Fruit fly (Drosophila melanogaster) whole organism, prepupa: ENCODE data around the gene Cad88C.
A peak's percentile ranks its signal among the peaks of the same experiment; 100 is the strongest.

Experiments used
- CG10631 ChIP-seq: fragments of 200-800 bp; sonication (Bioruptor generic); optimal IDR thresholded peaks from 2 replicates; lab custom pipeline; 2016; ENCODE audit warnings: missing biosample characterization, missing genetic modification characterization
- CG10669 ChIP-seq: fragments of 200-800 bp; sonication (Bioruptor generic); optimal IDR thresholded peaks from 3 replicates; lab custom pipeline; 2018; ENCODE audit warnings: missing biosample characterization, mild to moderate bottlenecking, missing genetic modification characterization, moderate library complexity
- CG11294 ChIP-seq: fragments of 200-800 bp; sonication (Bioruptor generic); IDR thresholded peaks from 2 replicates; pipeline ENCODE4 v1.3.6; 2022; ENCODE audit warnings: missing biosample characterization, missing genetic modification characterization
- CG11902 ChIP-seq: fragments of 200-800 bp; sonication (Bioruptor generic); optimal IDR thresholded peaks from 3 replicates; lab custom pipeline; 2016; ENCODE audit warnings: missing biosample characterization, missing genetic modification characterization
- CG15336 ChIP-seq: fragments of 200-800 bp; sonication (Bioruptor generic); IDR thresholded peaks from 2 replicates; pipeline ENCODE4 v1.3.6; 2022; ENCODE audit warnings: missing biosample characterization, missing genetic modification characterization
- CG1621 ChIP-seq: fragments of 200-800 bp; sonication (Bioruptor generic); optimal IDR thresholded peaks from 3 replicates; lab custom pipeline; 2018; ENCODE audit warnings: missing biosample characterization, mild to moderate bottlenecking, missing genetic modification characterization
- CG16779 ChIP-seq: fragments of 200-800 bp; sonication (Bioruptor generic); optimal IDR thresholded peaks from 3 replicates; lab custom pipeline; 2017; ENCODE audit warnings: missing biosample characterization, mild to moderate bottlenecking, missing genetic modification characterization
- CG3032 ChIP-seq: fragments of 200-800 bp; optimal IDR thresholded peaks from 2 replicates; lab custom pipeline; 2019; ENCODE audit warnings: missing biosample characterization, mild to moderate bottlenecking, missing genetic modification characterization, moderate library complexity
- CG31627 ChIP-seq: fragments of 200-800 bp; sonication (Bioruptor generic); optimal IDR thresholded peaks from 3 replicates; lab custom pipeline; 2016; ENCODE audit warnings: missing biosample characterization, missing genetic modification characterization
- CG34406 ChIP-seq: fragments of 200-800 bp; sonication (Bioruptor generic); optimal IDR thresholded peaks from 3 replicates; lab custom pipeline; 2016; ENCODE audit warnings: missing biosample characterization, missing genetic modification characterization
- CG3919 ChIP-seq: fragments of 200-800 bp; sonication (Bioruptor generic); optimal IDR thresholded peaks from 3 replicates; lab custom pipeline; 2016; ENCODE audit warnings: missing biosample characterization, missing genetic modification characterization
- CG6276 ChIP-seq: fragments of 200-800 bp; sonication (Bioruptor generic); optimal IDR thresholded peaks from 2 replicates; lab custom pipeline; 2017; ENCODE audit warnings: missing biosample characterization, mild to moderate bottlenecking, missing genetic modification characterization
- CG6792 ChIP-seq: fragments of 200-800 bp; sonication (Bioruptor generic); optimal IDR thresholded peaks from 3 replicates; lab custom pipeline; 2016; ENCODE audit warnings: missing biosample characterization, missing genetic modification characterization
- CG6808 ChIP-seq: fragments of 200-800 bp; sonication (Bioruptor generic); optimal IDR thresholded peaks from 3 replicates; lab custom pipeline; 2017; ENCODE audit warnings: missing biosample characterization, missing genetic modification characterization, mild to moderate bottlenecking, moderate library complexity, missing genetic modification reagents
- CG6854 ChIP-seq: fragments of 200-800 bp; sonication (Bioruptor generic); optimal IDR thresholded peaks from 2 replicates; lab custom pipeline; 2017; ENCODE audit warnings: missing biosample characterization, mild to moderate bottlenecking, missing genetic modification characterization
- CG8119 ChIP-seq: fragments of 200-800 bp; sonication (Bioruptor generic); IDR thresholded peaks from 3 replicates; pipeline ENCODE4 v1.3.6; 2022; ENCODE audit warnings: missing biosample characterization, missing genetic modification characterization
- CG8319 ChIP-seq: fragments of 200-800 bp; sonication (Bioruptor generic); optimal IDR thresholded peaks from 3 replicates; lab custom pipeline; 2016; ENCODE audit warnings: missing biosample characterization, missing genetic modification characterization
- CG9139 ChIP-seq: fragments of 200-800 bp; sonication (Bioruptor generic); optimal IDR thresholded peaks from 3 replicates; lab custom pipeline; 2017; ENCODE audit warnings: missing biosample characterization, mild to moderate bottlenecking, missing genetic modification characterization
- Eip78C ChIP-seq: fragments of 200-800 bp; sonication (Bioruptor generic); peaks from one replicate; lab custom pipeline; 2016; ENCODE audit warnings: missing biosample characterization, missing genetic modification characterization
- Ets21C ChIP-seq: fragments of 200-800 bp; sonication (Bioruptor generic); optimal IDR thresholded peaks from 3 replicates; lab custom pipeline; 2016; ENCODE audit warnings: missing biosample characterization, missing genetic modification characterization
- Gug ChIP-seq: fragments of 200-800 bp; sonication (Bioruptor generic); IDR thresholded peaks from 2 replicates; pipeline ENCODE4 v1.3.6; 2022; ENCODE audit warnings: missing biosample characterization, missing genetic modification characterization
- Hr38 ChIP-seq: sonication (Bioruptor generic); optimal IDR thresholded peaks from 2 replicates; lab custom pipeline; 2016; ENCODE audit warnings: missing biosample characterization, missing genetic modification characterization
- Hr39 ChIP-seq: fragments of 200-800 bp; sonication (Bioruptor generic); optimal IDR thresholded peaks from 2 replicates; lab custom pipeline; 2016; ENCODE audit warnings: missing biosample characterization, missing genetic modification characterization
- Lpt ChIP-seq: fragments of 200-800 bp; sonication (Bioruptor generic); optimal IDR thresholded peaks from 3 replicates; lab custom pipeline; 2016; ENCODE audit warnings: missing biosample characterization, missing genetic modification characterization
- Smox ChIP-seq: fragments of 200-800 bp; sonication (Bioruptor generic); optimal IDR thresholded peaks from 3 replicates; lab custom pipeline; 2016; ENCODE audit warnings: missing biosample characterization, missing genetic modification characterization
- Sox102F ChIP-seq: fragments of 200-800 bp; sonication (Bioruptor generic); optimal IDR thresholded peaks from 2 replicates; lab custom pipeline; 2016; ENCODE audit warnings: missing biosample characterization, mild to moderate bottlenecking, missing genetic modification characterization
- Sox14 ChIP-seq: fragments of 200-800 bp; sonication (Bioruptor generic); optimal IDR thresholded peaks from 3 replicates; lab custom pipeline; 2016; ENCODE audit warnings: missing biosample characterization, missing genetic modification characterization
- Sox15 ChIP-seq: fragments of 200-800 bp; sonication (Bioruptor generic); optimal IDR thresholded peaks from 3 replicates; lab custom pipeline; 2016; ENCODE audit warnings: missing biosample characterization, missing genetic modification characterization
- acj6 ChIP-seq: fragments of 200-800 bp; sonication (Bioruptor generic); optimal IDR thresholded peaks from 3 replicates; lab custom pipeline; 2016; ENCODE audit warnings: missing biosample characterization, missing genetic modification characterization
- cyc ChIP-seq: fragments of 200-800 bp; sonication (Bioruptor generic); optimal IDR thresholded peaks from 3 replicates; lab custom pipeline; 2016; ENCODE audit warnings: missing biosample characterization, missing genetic modification characterization
- dac ChIP-seq: fragments of 200-800 bp; sonication (Bioruptor generic); optimal IDR thresholded peaks from 2 replicates; lab custom pipeline; 2017; ENCODE audit warnings: missing biosample characterization, mild to moderate bottlenecking, missing genetic modification characterization
- dsx ChIP-seq: fragments of 200-800 bp; optimal IDR thresholded peaks from 3 replicates; lab custom pipeline; 2019; ENCODE audit warnings: missing biosample characterization, mild to moderate bottlenecking, missing genetic modification characterization, moderate library complexity; ENCODE audit not compliant: poor library complexity, severe bottlenecking
- eg ChIP-seq: fragments of 200-800 bp; sonication (Bioruptor generic); IDR thresholded peaks from 3 replicates; pipeline ENCODE4 v1.3.6; 2022; ENCODE audit warnings: missing biosample characterization, missing genetic modification characterization
- fd59A ChIP-seq: fragments of 200-800 bp; sonication (Bioruptor generic); optimal IDR thresholded peaks from 2 replicates; lab custom pipeline; 2017; ENCODE audit warnings: missing biosample characterization, mild to moderate bottlenecking, missing genetic modification characterization, missing genetic modification reagents
- fd85E ChIP-seq: fragments of 200-800 bp; sonication (Bioruptor generic); optimal IDR thresholded peaks from 3 replicates; lab custom pipeline; 2016; ENCODE audit warnings: missing biosample characterization, missing genetic modification characterization
- fkh ChIP-seq: fragments of 200-800 bp; sonication (Bioruptor generic); optimal IDR thresholded peaks from 3 replicates; lab custom pipeline; 2017; ENCODE audit warnings: missing biosample characterization, mild to moderate bottlenecking, missing genetic modification characterization, moderate library complexity
- lz ChIP-seq: fragments of 200-800 bp; sonication (Bioruptor generic); optimal IDR thresholded peaks from 3 replicates; lab custom pipeline; 2016; ENCODE audit warnings: missing biosample characterization, missing genetic modification characterization
- net ChIP-seq: fragments of 200-800 bp; sonication (Bioruptor generic); optimal IDR thresholded peaks from 3 replicates; lab custom pipeline; 2016; ENCODE audit warnings: missing biosample characterization, missing genetic modification characterization
- salr ChIP-seq, 2 experiments: fragments of 200-800 bp; sonication (Bioruptor generic); optimal IDR thresholded peaks; 3 replicates each; lab custom pipeline; 2016 to 2018; ENCODE audit warnings: missing biosample characterization in 2 of 2, missing genetic modification characterization in 2 of 2, mild to moderate bottlenecking in 1 of 2
- spab ChIP-seq: fragments of 200-800 bp; sonication (Bioruptor generic); optimal IDR thresholded peaks from 2 replicates; lab custom pipeline; 2017; ENCODE audit warnings: missing biosample characterization, mild to moderate bottlenecking, missing genetic modification characterization, missing genetic modification reagents
- ss ChIP-seq, 2 experiments: fragments of 200-800 bp; sonication (Bioruptor generic); optimal IDR thresholded peaks; 2 replicates in 1 of 2; 3 replicates in 1 of 2; lab custom pipeline; 2017 to 2018; ENCODE audit warnings: mild to moderate bottlenecking in 2 of 2, missing biosample characterization in 2 of 2, missing genetic modification characterization in 2 of 2, moderate library complexity in 1 of 2
- topi ChIP-seq: fragments of 200-800 bp; sonication (Bioruptor generic); optimal IDR thresholded peaks from 3 replicates; lab custom pipeline; 2016; ENCODE audit warnings: missing biosample characterization, missing genetic modification characterization

The Cad88C gene

DNA sequence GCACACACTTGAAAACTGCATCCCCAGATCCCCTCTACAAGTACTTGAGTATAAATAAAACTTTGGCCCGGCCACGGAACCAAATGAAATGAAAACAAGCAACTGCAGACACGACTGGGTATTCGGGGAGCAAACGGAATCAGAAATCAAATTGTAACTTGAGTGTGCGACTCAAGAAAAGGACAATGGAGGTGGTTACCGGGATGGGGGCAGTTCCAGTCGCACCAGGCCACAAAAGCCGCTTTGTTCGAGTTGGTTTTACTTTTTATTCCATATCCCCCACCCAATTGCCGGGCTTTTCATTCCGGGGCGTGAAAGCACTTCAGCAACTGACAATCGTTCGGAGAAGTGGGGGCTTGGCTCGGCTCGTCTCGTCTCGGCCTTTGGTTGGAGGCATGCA lies 47.5 kb downstream of the Cad88C start (continued):
- no peak for TF ChIP-seq eg (GFP tag; lab: Robert Waterston, UW)
- TF ChIP-seq CG6792 (GFP tag; lab: Kevin White, UChicago) = no peak
- TF ChIP-seq Eip78C (GFP tag; lab: Kevin White, UChicago) = no peak
- TF ChIP-seq salr (GFP tag; optimal IDR thresholded peaks at IDR 0.05; lab: Kevin White, UChicago) = no peak
- no peak for TF ChIP-seq dac
- no peak for TF ChIP-seq CG9139
- no peak for TF ChIP-seq fd59A (GFP tag; lab: Kevin White, UChicago)
- TF ChIP-seq fkh (GFP tag; lab: Kevin White, UChicago) = no peak
- peak; percentile 1 for TF ChIP-seq Sox102F (GFP tag; lab: Kevin White, UChicago)
- TF ChIP-seq cyc (GFP tag; lab: Kevin White, UChicago) = no peak
- no peak for TF ChIP-seq CG8319
- TF ChIP-seq acj6 (GFP tag; lab: Kevin White, UChicago) = no peak
- TF ChIP-seq Sox14 (GFP tag; lab: Kevin White, UChicago) = peak; percentile 53
- no peak for TF ChIP-seq CG11294
- TF ChIP-seq CG6808 (GFP tag; lab: Kevin White, UChicago) = no peak
- TF ChIP-seq Hr38 (GFP tag; lab: Kevin White, UChicago) = no peak
- no peak for TF ChIP-seq Gug
- TF ChIP-seq CG10669 (GFP tag; lab: Kevin White, UChicago) = no peak
- TF ChIP-seq CG3919 (GFP tag; lab: Kevin White, UChicago) = no peak
- TF ChIP-seq CG8119 (GFP tag; lab: Robert Waterston, UW) = no peak
- TF ChIP-seq Sox15 (GFP tag; lab: Kevin White, UChicago) = no peak
- no peak for TF ChIP-seq CG31627 (GFP tag; lab: Kevin White, UChicago)
- TF ChIP-seq, all 60 proteins: peak for 9

DNA sequence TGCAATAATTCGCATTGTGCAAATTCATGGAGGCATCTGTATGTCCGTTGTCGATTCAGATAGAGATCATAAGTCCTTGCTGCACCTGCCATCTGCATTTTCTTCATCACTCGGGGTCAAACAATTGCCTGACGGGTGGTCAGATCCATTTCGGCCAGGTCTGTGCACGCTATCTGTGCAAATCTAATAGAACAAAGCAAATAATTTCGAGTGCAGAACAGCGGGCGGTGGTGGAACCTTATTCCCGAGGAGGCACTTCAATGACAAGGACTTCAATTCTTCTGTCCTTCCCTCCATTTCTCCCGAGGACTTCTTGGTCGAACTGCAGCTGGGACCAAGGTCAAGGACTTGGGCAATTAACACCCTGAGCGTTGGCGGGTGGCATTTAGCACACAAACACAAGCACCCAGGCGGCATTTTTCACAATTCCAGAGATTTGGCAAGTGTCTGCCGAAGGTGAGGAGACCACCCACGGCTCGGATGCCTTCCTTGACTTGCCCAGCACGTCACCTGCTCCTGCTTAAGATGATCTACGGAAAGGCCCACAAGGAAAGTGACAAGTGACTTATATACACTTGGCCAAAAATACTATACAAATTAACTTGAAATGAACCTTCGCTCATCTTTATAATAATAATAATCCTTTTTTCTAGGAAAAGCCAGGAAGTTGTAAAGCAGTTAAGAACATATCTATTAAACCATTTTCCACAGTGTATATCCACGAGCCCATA lies 49.3 kb downstream of the Cad88C start:
- TF ChIP-seq Lpt (GFP tag; lab: Kevin White, UChicago) (no peak), dsx (GFP tag; lab: Kevin White, UChicago) (no peak), CG16779 (no peak), CG3919 (GFP tag; lab: Kevin White, UChicago) (no peak), CG15336 (GFP tag; lab: Robert Waterston, UW) (no peak), Hr38 (GFP tag; lab: Kevin White, UChicago) (no peak), CG6792 (GFP tag; lab: Kevin White, UChicago) (no peak), CG8319 (no peak)

DNA sequence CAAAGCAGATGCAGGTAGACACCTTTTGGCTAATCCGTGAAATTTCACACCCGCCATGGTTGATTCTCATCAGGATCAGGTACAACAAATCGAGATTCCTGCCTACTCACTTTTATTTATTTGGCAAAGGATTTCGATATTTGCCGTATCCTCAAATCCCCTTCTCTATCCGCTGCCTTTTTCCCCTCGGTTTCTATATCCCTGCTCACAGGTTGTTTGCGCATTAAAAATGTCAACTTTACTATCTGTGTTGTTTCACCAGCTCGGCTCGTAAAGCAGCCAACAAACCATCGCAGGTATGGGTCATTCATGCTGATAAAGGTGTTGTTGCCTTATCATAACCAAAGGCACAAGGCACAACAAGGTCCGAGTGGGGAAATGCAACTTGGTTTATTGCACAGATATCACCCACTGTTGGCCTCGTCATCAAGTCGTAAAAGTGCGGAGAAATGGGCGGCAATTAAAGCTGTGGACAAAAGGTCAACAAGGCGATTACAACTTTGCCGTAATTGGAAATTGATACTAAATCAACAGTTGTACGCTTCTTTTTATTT lies 49.9 kb downstream of the Cad88C start:
- TF ChIP-seq fkh (GFP tag; lab: Kevin White, UChicago) (peak; percentile 63), Ets21C (no peak), CG8119 (GFP tag; lab: Robert Waterston, UW) (no peak), CG6276 (no peak), salr (GFP tag; optimal IDR thresholded peaks at IDR 0.05; lab: Kevin White, UChicago) (peak in 1 of 2 experiments; percentile 15), CG3032 (peak; percentile 6), CG10669 (GFP tag; lab: Kevin White, UChicago) (peak; percentile 28), topi (GFP tag; lab: Kevin White, UChicago) (peak; percentile 30), Sox14 (GFP tag; lab: Kevin White, UChicago) (peak; percentile 31), fd85E (GFP tag; lab: Kevin White, UChicago) (no peak), CG34406 (peak; percentile 7), eg (GFP tag; lab: Robert Waterston, UW) (0 out of 3 replicates have a peak, but pooled peaks have one; percentile 39), Hr39 (GFP tag; lab: Kevin White, UChicago) (no peak), ss (GFP tag; optimal IDR thresholded peaks at IDR 0.05; lab: Kevin White, UChicago) (peak in 1 of 2 experiments; percentile 54), CG6792 (GFP tag; lab: Kevin White, UChicago) (peak; percentile 39), Lpt (GFP tag; lab: Kevin White, UChicago) (no peak), CG6854 (GFP tag; lab: Kevin White, UChicago) (no peak), lz (GFP tag; lab: Kevin White, UChicago) (no peak), CG9139 (no peak), CG11294 (no peak), CG8319 (peak; percentile 8), CG11902 (no peak), Eip78C (GFP tag; lab: Kevin White, UChicago) (peak; percentile 67), CG1621 (tag; lab: Kevin White, UChicago) (no peak), acj6 (GFP tag; lab: Kevin White, UChicago) (no peak), Sox15 (GFP tag; lab: Kevin White, UChicago) (no peak), net (no peak), CG10631 (GFP tag; lab: Kevin White, UChicago) (peak; percentile 42), Gug (no peak), CG16779 (peak; percentile 41), Smox (GFP tag; lab: Kevin White, UChicago) (peak; percentile 25), spab (GFP tag; lab: Kevin White, UChicago) (peak; percentile 26), fd59A (GFP tag; lab: Kevin White, UChicago) (no peak), CG15336 (GFP tag; lab: Robert Waterston, UW) (no peak)
